Worm (Caenorhabditis elegans): ENCODE measurements around the gene C35D10.1.

DNA sequence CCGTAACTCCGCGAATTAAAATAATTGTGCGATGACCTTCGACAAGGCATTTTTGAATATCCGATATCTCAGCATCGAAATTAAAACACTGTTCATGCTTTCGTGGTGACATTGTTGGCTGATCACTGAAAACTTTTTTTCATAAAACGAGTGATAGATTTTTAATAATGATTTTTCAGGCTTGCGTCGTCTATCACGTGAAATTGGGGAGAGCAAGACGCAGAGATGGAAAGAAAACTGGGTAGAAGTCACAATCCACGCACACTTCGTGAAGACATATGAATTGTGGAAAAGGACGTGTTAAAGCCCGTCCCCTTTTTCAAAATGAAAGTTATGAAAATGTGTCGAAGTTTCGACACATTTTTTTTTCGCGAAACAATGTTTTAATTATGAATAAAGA lies 29.8 kb upstream of the C35D10.1 start, which contains the start of gene nonu-1:
- no peak for TF ChIP-seq egl-27 (tag; optimal IDR thresholded peaks at IDR 0.05)
- TF ChIP-seq nhr-237 (tag; optimal IDR thresholded peaks at IDR 0.05) = no peak
- no peak for TF ChIP-seq snpc-4 (tag; optimal IDR thresholded peaks at IDR 0.05)
- no peak for TF ChIP-seq lsy-2 (tag; optimal IDR thresholded peaks at IDR 0.05)
- TF ChIP-seq fos-1 (tag; optimal IDR thresholded peaks at IDR 0.05) = no peak
- no peak for TF ChIP-seq nhr-11 (tag; optimal IDR thresholded peaks at IDR 0.05)
- no peak for TF ChIP-seq alr-1 (tag; optimal IDR thresholded peaks at IDR 0.05)
- no peak for TF ChIP-seq skn-1 (tag; optimal IDR thresholded peaks at IDR 0.05)
- no peak for TF ChIP-seq ztf-4 (tag; optimal IDR thresholded peaks at IDR 0.05)
- TF ChIP-seq blmp-1 (tag; optimal IDR thresholded peaks at IDR 0.05; ENCODE audit: insufficient read depth) = no peak
- no peak for TF ChIP-seq lin-13 (GFP tag; optimal IDR thresholded peaks at IDR 0.05)
- no peak for TF ChIP-seq Y55F3AM.14 (GFP tag; optimal IDR thresholded peaks at IDR 0.05)

Measured in whole organism, L2 larva.